Fruit fly (Drosophila melanogaster) whole organism, embryonic: Measurements from ENCODE around the gene CG8675.

Experiments
- CG10462 ChIP-seq: fragments of 200-800 bp; sonication (Bioruptor generic); optimal IDR thresholded peaks from 2 replicates; lab custom pipeline; 2016; ENCODE audit warnings: missing biosample characterization, missing genetic modification characterization
- CG11247 ChIP-seq: fragments of 200-800 bp; sonication (Bioruptor generic); IDR thresholded peaks from 2 replicates; pipeline ENCODE4 v1.3.6; 2022; ENCODE audit warnings: missing biosample characterization, missing genetic modification characterization
- CG11695 ChIP-seq: fragments of 200-800 bp; sonication (Bioruptor generic); IDR thresholded peaks from 3 replicates; pipeline ENCODE4 v1.3.6; 2022; ENCODE audit warnings: missing biosample characterization, missing genetic modification characterization
- CG12071 ChIP-seq: fragments of 200-800 bp; sonication (Bioruptor generic); optimal IDR thresholded peaks from 3 replicates; lab custom pipeline; 2018; ENCODE audit warnings: missing biosample characterization, mild to moderate bottlenecking, missing genetic modification characterization
- CG1233 ChIP-seq: fragments of 200-800 bp; sonication (Bioruptor generic); optimal IDR thresholded peaks from 4 replicates; lab custom pipeline; 2018; ENCODE audit warnings: missing biosample characterization, mild to moderate bottlenecking, missing genetic modification characterization
- CG13296 ChIP-seq: fragments of 200-800 bp; sonication (Bioruptor generic); optimal IDR thresholded peaks from 3 replicates; lab custom pipeline; 2018; ENCODE audit warnings: missing biosample characterization, mild to moderate bottlenecking, missing genetic modification characterization
- CG15479 ChIP-seq: fragments of 200-800 bp; sonication (Bioruptor generic); optimal IDR thresholded peaks from 3 replicates; lab custom pipeline; 2019; ENCODE audit warnings: missing biosample characterization, mild to moderate bottlenecking, missing genetic modification characterization, moderate library complexity
- CG15696 ChIP-seq: fragments of 200-800 bp; sonication (Bioruptor generic); optimal IDR thresholded peaks from 2 replicates; lab custom pipeline; 2019; ENCODE audit warnings: missing biosample characterization, mild to moderate bottlenecking, missing genetic modification characterization, moderate library complexity
- CG17361 ChIP-seq: fragments of 200-800 bp; sonication (Bioruptor generic); IDR thresholded peaks from 3 replicates; pipeline ENCODE4 v1.3.6; 2022; ENCODE audit warnings: missing biosample characterization, missing genetic modification characterization
- CG1792 ChIP-seq: fragments of 200-800 bp; sonication (Bioruptor generic); optimal IDR thresholded peaks from 2 replicates; lab custom pipeline; 2016; ENCODE audit warnings: missing biosample characterization, missing genetic modification characterization
- CG2875 ChIP-seq: fragments of 200-800 bp; sonication (Bioruptor generic); optimal IDR thresholded peaks from 2 replicates; lab custom pipeline; 2017; ENCODE audit warnings: missing biosample characterization, mild to moderate bottlenecking, missing genetic modification characterization, missing genetic modification reagents
- CG3281 ChIP-seq: fragments of 200-800 bp; sonication (Bioruptor generic); optimal IDR thresholded peaks from 3 replicates; lab custom pipeline; 2017; ENCODE audit warnings: missing biosample characterization, mild to moderate bottlenecking, missing genetic modification characterization
- CG4730 ChIP-seq: fragments of 200-800 bp; sonication (Bioruptor generic); IDR thresholded peaks from 2 replicates; pipeline ENCODE4 v1.3.6; 2022; ENCODE audit warnings: missing biosample characterization, missing genetic modification characterization
- CG6683 ChIP-seq: fragments of 200-800 bp; sonication (Bioruptor generic); optimal IDR thresholded peaks from 2 replicates; lab custom pipeline; 2017; ENCODE audit warnings: missing biosample characterization, mild to moderate bottlenecking, missing genetic modification characterization, missing genetic modification reagents
- CG6689 ChIP-seq: fragments of 200-800 bp; sonication (Bioruptor generic); IDR thresholded peaks from 2 replicates; pipeline ENCODE4 v1.3.6; 2022; ENCODE audit warnings: missing biosample characterization, missing genetic modification characterization
- CG7372 ChIP-seq: fragments of 200-800 bp; sonication (Bioruptor generic); IDR thresholded peaks from 2 replicates; pipeline ENCODE4 v1.3.6; 2022; ENCODE audit warnings: missing biosample characterization, missing genetic modification characterization
- CG9437 ChIP-seq: fragments of 200-800 bp; sonication (Bioruptor generic); optimal IDR thresholded peaks from 2 replicates; lab custom pipeline; 2018; ENCODE audit warnings: missing biosample characterization, mild to moderate bottlenecking, missing genetic modification characterization
- CG9609 ChIP-seq: fragments of 200-800 bp; sonication (Bioruptor generic); optimal IDR thresholded peaks from 3 replicates; lab custom pipeline; 2016; ENCODE audit warnings: missing biosample characterization, missing genetic modification characterization
- Dll ChIP-seq: fragments of 200-800 bp; sonication (Bioruptor generic); IDR thresholded peaks from 4 replicates; pipeline ENCODE4 v1.3.6; 2022; ENCODE audit warnings: missing biosample characterization, missing genetic modification characterization; ENCODE audit not compliant: partially characterized antibody
- Dref ChIP-seq: fragments of 200-800 bp; sonication (Bioruptor generic); IDR thresholded peaks from 2 replicates; pipeline ENCODE4 v1.3.6; 2022; ENCODE audit warnings: missing biosample characterization, missing genetic modification characterization
- Fer1 ChIP-seq: fragments of 200-800 bp; sonication (Bioruptor generic); optimal IDR thresholded peaks from 2 replicates; lab custom pipeline; 2017; ENCODE audit warnings: missing biosample characterization, mild to moderate bottlenecking, missing genetic modification characterization
- Gsc ChIP-seq: fragments of 200-800 bp; sonication (Bioruptor generic); IDR thresholded peaks from 2 replicates; pipeline ENCODE4 v1.3.6; 2022; ENCODE audit warnings: missing biosample characterization, missing genetic modification characterization
- Hand ChIP-seq: fragments of 200-800 bp; sonication (Bioruptor generic); optimal IDR thresholded peaks from 2 replicates; lab custom pipeline; 2017; ENCODE audit warnings: mild to moderate bottlenecking, missing biosample characterization, missing genetic modification reagents, missing genetic modification characterization
- Hey ChIP-seq: fragments of 200-800 bp; sonication (Bioruptor generic); optimal IDR thresholded peaks from 3 replicates; lab custom pipeline; 2018; ENCODE audit warnings: missing biosample characterization, mild to moderate bottlenecking, missing genetic modification characterization
- NfI ChIP-seq: fragments of 200-800 bp; sonication (Bioruptor generic); optimal IDR thresholded peaks from 3 replicates; lab custom pipeline; 2018; ENCODE audit warnings: missing biosample characterization, mild to moderate bottlenecking, missing genetic modification characterization, moderate library complexity
- Side ChIP-seq: fragments of 200-800 bp; sonication (Bioruptor generic); optimal IDR thresholded peaks from 2 replicates; lab custom pipeline; 2016; ENCODE audit warnings: missing biosample characterization, missing genetic modification characterization
- ac ChIP-seq: fragments of 200-800 bp; sonication (Bioruptor generic); optimal IDR thresholded peaks from 3 replicates; lab custom pipeline; 2017; ENCODE audit warnings: missing biosample characterization, mild to moderate bottlenecking, missing genetic modification characterization
- ara ChIP-seq: fragments of 200-800 bp; sonication (Bioruptor generic); IDR thresholded peaks from 2 replicates; pipeline ENCODE4 v1.3.6; 2022; ENCODE audit warnings: missing biosample characterization, missing genetic modification characterization
- ash1 ChIP-seq: fragments of 200-800 bp; sonication (Bioruptor generic); optimal IDR thresholded peaks from 2 replicates; lab custom pipeline; 2018; ENCODE audit warnings: missing biosample characterization, mild to moderate bottlenecking, missing genetic modification characterization
- bigmax ChIP-seq: fragments of 200-800 bp; sonication (Bioruptor generic); optimal IDR thresholded peaks from 2 replicates; lab custom pipeline; 2018; ENCODE audit warnings: missing biosample characterization, mild to moderate bottlenecking, missing genetic modification characterization
- bowl ChIP-seq: fragments of 200-800 bp; sonication (Bioruptor generic); IDR thresholded peaks from 2 replicates; pipeline ENCODE4 v1.3.6; 2022; ENCODE audit warnings: missing biosample characterization, missing genetic modification characterization
- chn ChIP-seq: fragments of 200-800 bp; sonication (Bioruptor generic); optimal IDR thresholded peaks from 2 replicates; lab custom pipeline; 2016; ENCODE audit warnings: missing biosample characterization, missing genetic modification characterization
- crc ChIP-seq: fragments of 200-800 bp; sonication (Bioruptor generic); optimal IDR thresholded peaks from 2 replicates; lab custom pipeline; 2016; ENCODE audit warnings: missing biosample characterization, missing genetic modification characterization
- dimm ChIP-seq: fragments of 200-800 bp; sonication (Bioruptor generic); IDR thresholded peaks from 2 replicates; pipeline ENCODE4 v1.3.6; 2022; ENCODE audit warnings: missing biosample characterization, missing genetic modification characterization
- fd102C ChIP-seq: fragments of 200-800 bp; sonication (Bioruptor generic); optimal IDR thresholded peaks from 2 replicates; lab custom pipeline; 2018; ENCODE audit warnings: missing biosample characterization, mild to moderate bottlenecking, missing genetic modification characterization, moderate library complexity
- gcm2 ChIP-seq: fragments of 200-800 bp; sonication (Bioruptor generic); optimal IDR thresholded peaks from 2 replicates; lab custom pipeline; 2016; ENCODE audit warnings: missing biosample characterization, missing genetic modification characterization
- gt ChIP-seq: fragments of 200-800 bp; sonication (Bioruptor generic); IDR thresholded peaks from 2 replicates; pipeline ENCODE4 v1.3.6; 2022; ENCODE audit warnings: missing biosample characterization, missing genetic modification characterization
- hb ChIP-seq: fragments of 200-800 bp; sonication (Bioruptor generic); IDR thresholded peaks from 3 replicates; pipeline ENCODE4 v1.3.6; 2022; ENCODE audit warnings: missing biosample characterization, missing genetic modification characterization; ENCODE audit not compliant: partially characterized antibody
- lov ChIP-seq, 2 experiments: fragments of 200-800 bp in 1 of 2; fragments of >200 bp in 1 of 2; sonication (Bioruptor generic) in 1 of 2; IDR thresholded peaks in 1 of 2; optimal IDR thresholded peaks in 1 of 2; 2 replicates in 1 of 2; 3 replicates in 1 of 2; pipeline versions ENCODE4 v1.3.6 to Lab custom; 2017 to 2022; ENCODE audit warnings: missing biosample characterization in 1 of 2, missing genetic modification characterization in 1 of 2
- onecut ChIP-seq: fragments of 200-800 bp; sonication (Bioruptor generic); IDR thresholded peaks from 2 replicates; pipeline ENCODE4 v1.3.6; 2022; ENCODE audit warnings: missing biosample characterization, missing genetic modification characterization
- repo ChIP-seq: fragments of 200-800 bp; sonication (Bioruptor generic); optimal IDR thresholded peaks from 2 replicates; lab custom pipeline; 2016; ENCODE audit warnings: missing biosample characterization, missing genetic modification characterization
- ro ChIP-seq: fragments of 200-800 bp; sonication (Bioruptor generic); IDR thresholded peaks from 2 replicates; pipeline ENCODE4 v1.3.6; 2022; ENCODE audit warnings: missing biosample characterization, missing genetic modification characterization
- scrt ChIP-seq: fragments of 200-800 bp; sonication (Bioruptor generic); optimal IDR thresholded peaks from 2 replicates; lab custom pipeline; 2018; ENCODE audit warnings: missing biosample characterization, mild to moderate bottlenecking, missing genetic modification characterization, moderate library complexity
- stc ChIP-seq: fragments of 200-800 bp; sonication (Bioruptor generic); IDR thresholded peaks from 2 replicates; pipeline ENCODE4 v1.3.6; 2022; ENCODE audit warnings: missing biosample characterization, missing genetic modification characterization
- tap ChIP-seq: fragments of 200-800 bp; optimal IDR thresholded peaks from 3 replicates; lab custom pipeline; 2019; ENCODE audit warnings: missing biosample characterization, mild to moderate bottlenecking, missing genetic modification characterization, moderate library complexity
- tgo ChIP-seq: fragments of 200-800 bp; sonication (Bioruptor generic); IDR thresholded peaks from 3 replicates; pipeline ENCODE4 v1.3.6; 2022; ENCODE audit warnings: missing biosample characterization, missing genetic modification characterization
- wor ChIP-seq: fragments of 200-800 bp; sonication (Bioruptor generic); IDR thresholded peaks from 2 replicates; pipeline ENCODE4 v1.3.6; 2022; ENCODE audit warnings: missing biosample characterization, missing genetic modification characterization
- zen ChIP-seq: fragments of 200-800 bp; sonication (Bioruptor generic); optimal IDR thresholded peaks from 3 replicates; lab custom pipeline; 2018; ENCODE audit warnings: missing biosample characterization, mild to moderate bottlenecking, missing genetic modification characterization, moderate library complexity
- zen2 ChIP-seq: fragments of 200-800 bp; sonication (Bioruptor generic); IDR thresholded peaks from 3 replicates; pipeline ENCODE4 v1.3.6; 2022; ENCODE audit warnings: missing biosample characterization, missing genetic modification characterization; ENCODE audit not compliant: partially characterized antibody

The CG8675 gene

DNA sequence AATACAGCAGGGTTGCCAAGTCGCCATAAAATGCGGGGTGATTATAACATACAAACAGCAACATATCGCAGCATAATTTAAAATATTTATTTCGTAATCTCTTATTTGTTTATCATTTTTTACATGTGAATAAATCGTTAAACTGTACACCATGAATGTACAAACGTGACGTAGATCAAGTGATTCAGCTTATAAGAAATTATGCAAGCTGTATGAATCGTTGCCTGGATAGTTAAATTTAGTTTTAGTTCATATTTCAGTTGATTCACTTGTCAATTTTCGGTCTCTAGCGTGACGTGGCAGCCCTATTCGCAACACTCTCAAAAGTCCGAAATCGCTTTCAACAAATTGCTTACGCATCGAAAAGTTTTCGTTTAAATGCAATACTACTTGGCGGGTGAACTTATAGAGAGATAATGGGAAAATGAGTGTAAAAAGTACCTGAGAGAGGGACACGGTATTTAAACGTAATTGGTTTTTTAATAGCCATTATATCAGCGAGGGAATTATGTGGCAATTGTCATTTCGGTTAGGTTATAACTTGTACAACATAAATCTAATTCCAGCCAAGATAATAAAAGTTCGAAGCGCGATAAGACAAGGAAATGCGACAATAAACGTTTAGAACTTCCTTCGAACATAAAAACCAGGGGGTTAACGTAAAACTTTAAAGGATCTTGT is 42.9 kb upstream of the CG8675 start (continued):
- peak; percentile 79 for TF ChIP-seq tap (tag; lab: Kevin White, UChicago)
- TF ChIP-seq Fer1 (GFP tag; lab: Kevin White, UChicago), result peak; percentile 77
- TF ChIP-seq CG6689, result peak; percentile 62
- no peak for TF ChIP-seq repo
- peak; percentile 73 for TF ChIP-seq NfI (GFP tag; lab: Kevin White, UChicago)
- no peak for TF ChIP-seq Dref (GFP tag; lab: Robert Waterston, UW)
- peak; percentile 4 for TF ChIP-seq Side
- no peak for TF ChIP-seq bigmax (GFP tag; lab: Kevin White, UChicago)
- peak; percentile 77 for TF ChIP-seq CG13296
- no peak for TF ChIP-seq CG10462 (GFP tag; lab: Kevin White, UChicago)
- no peak for TF ChIP-seq hb (GFP tag; lab: Robert Waterston, UW)
- no peak for TF ChIP-seq crc
- no peak for TF ChIP-seq Gsc (GFP tag; lab: Robert Waterston, UW)
- TF ChIP-seq Dll (GFP tag; lab: Robert Waterston, UW), result no peak
- no peak for TF ChIP-seq zen2 (GFP tag; lab: Robert Waterston, UW)
- TF ChIP-seq onecut, result peak; percentile 40
- TF ChIP-seq wor, result peak; percentile 56
- peak; percentile 34 for TF ChIP-seq zen (tag; lab: Kevin White, UChicago)
- TF ChIP-seq CG7372 (GFP tag; lab: Robert Waterston, UW), result peak; percentile 56; the same call in 1 of the 2 replicates
- TF ChIP-seq CG15696 (tag; lab: Kevin White, UChicago), result peak; percentile 48
- peak; percentile 60 for TF ChIP-seq Hand (GFP tag; lab: Kevin White, UChicago)
- peak; percentile 25 for TF ChIP-seq CG9609 (GFP tag; lab: Kevin White, UChicago)
- no peak for TF ChIP-seq ara (GFP tag; lab: Robert Waterston, UW)
- TF ChIP-seq gcm2 (GFP tag; lab: Kevin White, UChicago), result peak; percentile 38
- peak; percentile 51 for TF ChIP-seq CG12071 (GFP tag; lab: Kevin White, UChicago)
- no peak for TF ChIP-seq CG15479 (GFP tag; lab: Kevin White, UChicago)
- TF ChIP-seq CG17361 (GFP tag; lab: Robert Waterston, UW), result peak; percentile 78
- peak; percentile 48 for TF ChIP-seq stc (GFP tag; lab: Robert Waterston, UW)
- no peak for TF ChIP-seq Hey (tag; lab: Kevin White, UChicago)
- TF ChIP-seq bowl (GFP tag; lab: Robert Waterston, UW), result no peak
- no peak for TF ChIP-seq CG1792 (GFP tag; lab: Kevin White, UChicago)
- peak; percentile 71 for TF ChIP-seq CG9437
- TF ChIP-seq ash1 (GFP tag; lab: Kevin White, UChicago), result no peak
- TF ChIP-seq fd102C (GFP tag; lab: Kevin White, UChicago), result no peak
- peak; percentile 66; the same call in 2 of the 3 replicates for TF ChIP-seq tgo
- TF ChIP-seq CG11247 (GFP tag; lab: Robert Waterston, UW), result no peak
- 0 out of 2 replicates have a peak, but pooled peaks have one; percentile 30 for TF ChIP-seq gt
- TF ChIP-seq chn, result peak; percentile 35
- no peak for TF ChIP-seq ac
- TF ChIP-seq dimm (GFP tag; lab: Robert Waterston, UW), result no peak
- peak; percentile 20 for TF ChIP-seq CG6683 (GFP tag; lab: Kevin White, UChicago)
- TF ChIP-seq CG3281 (GFP tag; lab: Kevin White, UChicago), result peak; percentile 87
- peak; percentile 44 for TF ChIP-seq CG2875
- TF ChIP-seq CG1233 (GFP tag; lab: Kevin White, UChicago), result peak; percentile 60
- TF ChIP-seq CG4730 (GFP tag; lab: Robert Waterston, UW), result no peak
- TF ChIP-seq ro (GFP tag; lab: Robert Waterston, UW), result no peak
- peak; percentile 76; the same call in 2 of the 3 replicates for TF ChIP-seq CG11695
- peak; percentile 59 for TF ChIP-seq scrt (GFP tag; lab: Kevin White, UChicago)
- TF ChIP-seq lov (optimal IDR thresholded peaks at IDR 0.05; lab: Kevin White, UChicago), result no peak
- TF ChIP-seq lov (GFP tag; IDR thresholded peaks at IDR 0.05; lab: Robert Waterston, UW), result no peak
